Fruit fly (Drosophila melanogaster): ENCODE data around the gene tefu.
A peak's percentile ranks its signal among the peaks of the same experiment; 100 is the strongest.

tefu gene

dm6 chr3R:15229329-15229876, 12.6 kb downstream of the tefu start, which contains the start of the genes Art3 and mRpS10 (continued):
- TF ChIP-seq Blimp-1 (GFP tag; optimal IDR thresholded peaks at IDR 0.05) = peak; percentile 99
- TF ChIP-seq CG10321 (GFP tag; IDR thresholded peaks at IDR 0.05) = peak; percentile 92
- TF ChIP-seq NC2β (GFP tag; optimal IDR thresholded peaks at IDR 0.05) = peak; percentile 100
- TF ChIP-seq CG8290 (GFP tag; optimal IDR thresholded peaks at IDR 0.05) = peak; percentile 100
- peak; percentile 99 to 100 for TF ChIP-seq CG8290 (tag; optimal IDR thresholded peaks at IDR 0.05)
- TF ChIP-seq CG7987 (GFP tag; optimal IDR thresholded peaks at IDR 0.05) = peak; percentile 99
- TF ChIP-seq abd-A (tag; optimal IDR thresholded peaks at IDR 0.05) = no peak
- TF ChIP-seq repo (GFP tag; optimal IDR thresholded peaks at IDR 0.05) = peak; percentile 100
- TF ChIP-seq CG5245 (GFP tag; optimal IDR thresholded peaks at IDR 0.05) = peak; percentile 100
- TF ChIP-seq CG17328 (GFP tag; IDR thresholded peaks at IDR 0.05) = peak; percentile 100
- peak; percentile 100 for TF ChIP-seq Sox102F (GFP tag; optimal IDR thresholded peaks at IDR 0.05)
- peak; percentile 97 for TF ChIP-seq CG8359 (GFP tag; optimal IDR thresholded peaks at IDR 0.05; ENCODE audit: borderline replicate concordance)
- TF ChIP-seq dysf (GFP tag; IDR thresholded peaks at IDR 0.05) = peak; percentile 100
- peak; percentile 100 for TF ChIP-seq sima (GFP tag; optimal IDR thresholded peaks at IDR 0.05)
- TF ChIP-seq sqz (GFP tag; optimal IDR thresholded peaks at IDR 0.05) = peak; percentile 100
- TF ChIP-seq sd (tag; optimal IDR thresholded peaks at IDR 0.05) = peak; percentile 99
- peak; percentile 100 for TF ChIP-seq CG11093 (GFP tag; IDR thresholded peaks at IDR 0.05)
- TF ChIP-seq Bgb (GFP tag; IDR thresholded peaks at IDR 0.05; ENCODE audit: partially characterized antibody) = no peak
- peak; percentile 100 for TF ChIP-seq CG4328 (GFP tag; optimal IDR thresholded peaks at IDR 0.05)
- TF ChIP-seq Ravus (GFP tag; IDR thresholded peaks at IDR 0.05) = peak; percentile 99
- TF ChIP-seq CG6765 (GFP tag; optimal IDR thresholded peaks at IDR 0.05) = peak; percentile 99
- TF ChIP-seq CG6254 (GFP tag; optimal IDR thresholded peaks at IDR 0.05) = peak; percentile 98
- peak; percentile 100 for TF ChIP-seq CG31388 (GFP tag; optimal IDR thresholded peaks at IDR 0.05)
- peak; percentile 99 for TF ChIP-seq gcm2 (GFP tag; optimal IDR thresholded peaks at IDR 0.05)
- TF ChIP-seq D19A (tag; optimal IDR thresholded peaks at IDR 0.05) = peak; percentile 99
- peak; percentile 99 for TF ChIP-seq fd64A (GFP tag; optimal IDR thresholded peaks at IDR 0.05)
- peak; percentile 100 for TF ChIP-seq NFAT (GFP tag; IDR thresholded peaks at IDR 0.05)
- TF ChIP-seq stwl (tag; optimal IDR thresholded peaks at IDR 0.05) = peak; percentile 98
- peak; percentile 69 to 88 for TF ChIP-seq insv (GFP tag; optimal IDR thresholded peaks at IDR 0.05)
- TF ChIP-seq lilli (GFP tag; optimal IDR thresholded peaks at IDR 0.05) = peak; percentile 100
- peak; percentile 100 for TF ChIP-seq vvl (GFP tag; IDR thresholded peaks at IDR 0.05)
- peak; percentile 100 for TF ChIP-seq da (GFP tag; optimal IDR thresholded peaks at IDR 0.05)
- peak; percentile 100 for TF ChIP-seq danr (GFP tag; IDR thresholded peaks at IDR 0.05)
- peak; percentile 100 for TF ChIP-seq NK7.1 (GFP tag; optimal IDR thresholded peaks at IDR 0.05)
- TF ChIP-seq phol (tag; optimal IDR thresholded peaks at IDR 0.05) = peak; percentile 100
- peak; percentile 84 for TF ChIP-seq pfk (GFP tag; optimal IDR thresholded peaks at IDR 0.05)
- TF ChIP-seq Nf-YC (tag; optimal IDR thresholded peaks at IDR 0.05) = peak; percentile 96
- peak; percentile 100 for TF ChIP-seq Fer2 (tag; optimal IDR thresholded peaks at IDR 0.05)
- TF ChIP-seq lola (GFP tag; optimal IDR thresholded peaks at IDR 0.05) = peak in 1 of 3 experiments; percentile 100
- TF ChIP-seq aop (GFP tag; IDR thresholded peaks at IDR 0.05) = peak; percentile 98
- peak in 1 of 2 experiments; percentile 98 for TF ChIP-seq Dfd (GFP tag; optimal IDR thresholded peaks at IDR 0.05)
- peak; percentile 100 for TF ChIP-seq klu (GFP tag; IDR thresholded peaks at IDR 0.05)
- TF ChIP-seq B-H1 (GFP tag; IDR thresholded peaks at IDR 0.05) = peak; percentile 100
- peak; percentile 100 for TF ChIP-seq CG1529 (GFP tag; optimal IDR thresholded peaks at IDR 0.05)
- peak; percentile 100 for TF ChIP-seq shn (GFP tag; optimal IDR thresholded peaks at IDR 0.05)
- TF ChIP-seq pb (GFP tag; optimal IDR thresholded peaks at IDR 0.05) = peak; percentile 100
- TF ChIP-seq Optix (GFP tag; IDR thresholded peaks at IDR 0.05) = peak; percentile 88; the same call in 2 of the 3 replicates
- TF ChIP-seq scrt (GFP tag; optimal IDR thresholded peaks at IDR 0.05) = peak; percentile 99
- TF ChIP-seq kni (GFP tag; optimal IDR thresholded peaks at IDR 0.05) = peak; percentile 99
- TF ChIP-seq Ssrp (tag; optimal IDR thresholded peaks at IDR 0.05) = peak; percentile 100

Data from whole organism, embryonic.